Fruit fly (Drosophila melanogaster): ENCODE data around the gene step.
A peak's percentile ranks its signal among the peaks of the same experiment; 100 is the strongest.

Gene step

dm6 chr2L:21753448-21753908 is 3.8 kb downstream of the step start (continued):
- TF ChIP-seq ftz-f1 (GFP tag; optimal IDR thresholded peaks at IDR 0.05), result peak; percentile 26
- TF ChIP-seq CG43689 (GFP tag; IDR thresholded peaks at IDR 0.05), result no peak
- peak; percentile 23 for TF ChIP-seq sug (tag; optimal IDR thresholded peaks at IDR 0.05)
- no peak for TF ChIP-seq row (GFP tag; IDR thresholded peaks at IDR 0.05)
- no peak for TF ChIP-seq hkb (optimal IDR thresholded peaks at IDR 0.05)
- 0 out of 2 replicates have a peak, but pooled peaks have one; percentile 14 for TF ChIP-seq hkb (GFP tag; IDR thresholded peaks at IDR 0.05)
- no peak for TF ChIP-seq CG18599 (GFP tag; optimal IDR thresholded peaks at IDR 0.05)
- peak; percentile 65 for TF ChIP-seq Jarid2 (GFP tag; optimal IDR thresholded peaks at IDR 0.05)
- TF ChIP-seq cad (GFP tag; optimal IDR thresholded peaks at IDR 0.05), result peak; percentile 5
- peak; percentile 82 for TF ChIP-seq CG3163 (GFP tag; optimal IDR thresholded peaks at IDR 0.05)
- peak; percentile 17 for TF ChIP-seq salm (tag; optimal IDR thresholded peaks at IDR 0.05)
- TF ChIP-seq sens (GFP tag), result peak; percentile 48
- peak in 1 of 2 experiments; percentile 53 for TF ChIP-seq Hr78 (GFP tag; optimal IDR thresholded peaks at IDR 0.05)
- peak; percentile 49 for TF ChIP-seq CG12769 (tag; optimal IDR thresholded peaks at IDR 0.05)
- no peak for TF ChIP-seq CG18262 (tag; optimal IDR thresholded peaks at IDR 0.05)
- TF ChIP-seq Hey (tag; optimal IDR thresholded peaks at IDR 0.05), result no peak
- TF ChIP-seq Abd-B (GFP tag; optimal IDR thresholded peaks at IDR 0.05), result no peak
- no peak for TF ChIP-seq tup (GFP tag; optimal IDR thresholded peaks at IDR 0.05)
- peak; percentile 60 for TF ChIP-seq corto (GFP tag; optimal IDR thresholded peaks at IDR 0.05)
- TF ChIP-seq Trl (optimal IDR thresholded peaks at IDR 0.05), result peak; percentile 56 to 81
- no peak for TF ChIP-seq Trl (GFP tag; optimal IDR thresholded peaks at IDR 0.05)
- peak; percentile 98 for TF ChIP-seq CG2199 (GFP tag; IDR thresholded peaks at IDR 0.05)
- no peak for TF ChIP-seq PHDP (tag; optimal IDR thresholded peaks at IDR 0.05)
- TF ChIP-seq CG7987 (GFP tag; optimal IDR thresholded peaks at IDR 0.05), result peak; percentile 2
- peak; percentile 32; the same call in 1 of the 2 replicates for TF ChIP-seq CG13287 (GFP tag; IDR thresholded peaks at IDR 0.05; ENCODE audit: partially characterized antibody)
- peak; percentile 73 for TF ChIP-seq Med (GFP tag)

dm6 chr2L:21752798-21753197 is 4.5 kb downstream of the step start:
- TF ChIP-seq CG2199 (GFP tag; IDR thresholded peaks at IDR 0.05), result peak; percentile 81; the same call in 2 of the 3 replicates
- TF ChIP-seq CG14965 (GFP tag; optimal IDR thresholded peaks at IDR 0.05; ENCODE audit: borderline replicate concordance), result no peak
- no peak for TF ChIP-seq Nf-YB (GFP tag; optimal IDR thresholded peaks at IDR 0.05)
- 0 out of 4 replicates have a peak, but pooled peaks have one; percentile 63 for TF ChIP-seq chinmo (GFP tag; IDR thresholded peaks at IDR 0.05; ENCODE audit: partially characterized antibody)

dm6 chr2L:21748949-21749348 is 8.3 kb downstream of the step start:
- TF ChIP-seq amos (GFP tag; IDR thresholded peaks at IDR 0.05; ENCODE audit: partially characterized antibody) (no peak), twi (tag; optimal IDR thresholded peaks at IDR 0.05) (peak; percentile 93)

- no peak for TF ChIP-seq BEAF-32 (GFP tag; optimal IDR thresholded peaks at IDR 0.05)
- TF ChIP-seq Dip3 (GFP tag; optimal IDR thresholded peaks at IDR 0.05), result no peak
- no peak for TF ChIP-seq CG14050 (GFP tag; IDR thresholded peaks at IDR 0.05)
- no peak for TF ChIP-seq CG4328 (GFP tag; optimal IDR thresholded peaks at IDR 0.05)
- TF ChIP-seq CG9817 (tag; optimal IDR thresholded peaks at IDR 0.05), result no peak
- TF ChIP-seq CG10654 (GFP tag; optimal IDR thresholded peaks at IDR 0.05), result no peak
- TF ChIP-seq grau (tag; optimal IDR thresholded peaks at IDR 0.05), result no peak
Measured at dm6 chr2L:21726097-21726496, 31.2 kb downstream of the step start.
